Fruit fly (Drosophila melanogaster): ENCODE data around the gene unc-13.

- no peak for TF ChIP-seq CG8478 (optimal IDR thresholded peaks at IDR 0.05)
- TF ChIP-seq CTCF (optimal IDR thresholded peaks at IDR 0.05), result no peak
Measured at dm6 chr4:833790-834451, 78.2 kb downstream of the unc-13 start, which contains the start of gene Sox102F.

Data from S2 (cell line).